Worm (Caenorhabditis elegans) whole organism, L4 larva: ENCODE measurements around the gene T04C12.9.

Experiments
- D1046.2 ChIP-seq: fragments of 200-800 bp; sonication (Bioruptor generic); IDR thresholded peaks from 2 replicates; pipeline ENCODE4 v1.3.6; 2022; ENCODE audit warnings: missing genetic modification characterization, missing compliant biosample characterization
- F26F4.8 ChIP-seq: fragments of 200-800 bp; sonication (Bioruptor generic); conservative IDR thresholded peaks from 2 replicates; pipeline ENCODE4 v1.3.6; 2022; ENCODE audit warnings: missing genetic modification characterization, missing compliant biosample characterization
- F49E8.2 ChIP-seq: sonication (generic microtip); optimal IDR thresholded peaks from 2 replicates; lab custom pipeline; 2016; ENCODE audit warnings: missing compliant biosample characterization, mild to moderate bottlenecking, missing genetic modification characterization, borderline replicate concordance
- R02D3.7 ChIP-seq: fragments of 150-350 bp; sonication (generic microtip); optimal IDR thresholded peaks from 3 replicates; lab custom pipeline; 2014; ENCODE audit warnings: missing biosample characterization, missing genetic modification characterization
- T26A8.4 ChIP-seq: fragments of 200-800 bp; sonication (Bioruptor generic); IDR thresholded peaks from 2 replicates; pipeline ENCODE4 v1.3.6; 2022; ENCODE audit warnings: missing genetic modification characterization, missing compliant biosample characterization
- Y105C5A.15 ChIP-seq: fragments of 200-800 bp; sonication (Bioruptor generic); IDR thresholded peaks from 2 replicates; pipeline ENCODE4 v1.3.6; 2022; ENCODE audit warnings: missing genetic modification characterization, missing compliant biosample characterization
- Y48G9A.11 ChIP-seq: fragments of 200-800 bp; sonication (Bioruptor generic); IDR thresholded peaks from 2 replicates; pipeline ENCODE4 v1.3.6; 2022; ENCODE audit warnings: missing genetic modification reagents, missing genetic modification characterization, missing compliant biosample characterization
- Y75B8A.6 ChIP-seq: fragments of 200-800 bp; sonication (Bioruptor generic); IDR thresholded peaks from 2 replicates; pipeline ENCODE4 v1.3.6; 2022; ENCODE audit warnings: missing genetic modification reagents, missing genetic modification characterization, missing compliant biosample characterization
- aly-2 ChIP-seq: sonication (generic microtip); optimal IDR thresholded peaks from 2 replicates; lab custom pipeline; 2018; ENCODE audit warnings: missing biosample characterization, missing genetic modification characterization
- ama-1 ChIP-seq: fragments of 150-350 bp; optimal IDR thresholded peaks from 2 replicates; lab custom pipeline; 2014; ENCODE audit warnings: inconsistent platforms, mixed read lengths
- attf-4 ChIP-seq: sonication (generic microtip); optimal IDR thresholded peaks from 3 replicates; lab custom pipeline; 2017; ENCODE audit warnings: missing biosample characterization, missing genetic modification characterization
- ceh-28 ChIP-seq: fragments of 150-350 bp; optimal IDR thresholded peaks from 2 replicates; lab custom pipeline; 2014; ENCODE audit warnings: missing biosample characterization, missing genetic modification reagents, missing genetic modification characterization
- ceh-32 ChIP-seq: sonication (generic microtip); optimal IDR thresholded peaks from 2 replicates; lab custom pipeline; 2016; ENCODE audit warnings: mild to moderate bottlenecking, missing genetic modification characterization, missing compliant biosample characterization; ENCODE audit not compliant: poor library complexity
- ceh-82 ChIP-seq: sonication (generic microtip); optimal IDR thresholded peaks from 2 replicates; lab custom pipeline; 2017; ENCODE audit warnings: missing biosample characterization, missing genetic modification characterization
- ces-1 ChIP-seq: fragments of 150-350 bp; sonication (generic microtip); optimal IDR thresholded peaks from 4 replicates; lab custom pipeline; 2014; ENCODE audit warnings: missing biosample characterization, missing genetic modification reagents, missing genetic modification characterization
- daf-16 ChIP-seq, 3 experiments: sonication (generic microtip); optimal IDR thresholded peaks; 2 replicates each; lab custom pipeline; 2016 to 2017; ENCODE audit warnings: missing genetic modification characterization in 3 of 3, missing genetic modification reagents in 3 of 3, mild to moderate bottlenecking in 2 of 3, missing compliant biosample characterization in 2 of 3, missing biosample characterization in 1 of 3, moderate library complexity in 1 of 3
- daf-19 ChIP-seq: fragments of 200-800 bp; sonication (Bioruptor generic); conservative IDR thresholded peaks from 2 replicates; pipeline ENCODE4 v1.3.6; 2022; ENCODE audit warnings: missing genetic modification characterization, missing compliant biosample characterization
- dpl-1 ChIP-seq: fragments of 150-350 bp; optimal IDR thresholded peaks from 2 replicates; lab custom pipeline; 2014; ENCODE audit warnings: missing biosample characterization, missing genetic modification reagents, missing genetic modification characterization
- duxl-1 ChIP-seq: sonication (generic microtip); optimal IDR thresholded peaks from 2 replicates; lab custom pipeline; 2016; ENCODE audit warnings: mild to moderate bottlenecking, missing genetic modification characterization, moderate library complexity, missing compliant biosample characterization; ENCODE audit not compliant: poor library complexity
- dve-1 ChIP-seq: sonication (generic microtip); optimal IDR thresholded peaks from 2 replicates; lab custom pipeline; 2017; ENCODE audit warnings: antibody characterized with exemption, mild to moderate bottlenecking, missing genetic modification characterization, missing compliant biosample characterization; ENCODE audit not compliant: insufficient read depth
- egl-27 ChIP-seq: sonication (generic microtip); optimal IDR thresholded peaks from 3 replicates; lab custom pipeline; 2017; ENCODE audit warnings: missing biosample characterization, missing genetic modification reagents, missing genetic modification characterization
- gei-8 ChIP-seq: fragments of 200-800 bp; sonication (Bioruptor generic); optimal IDR thresholded peaks from 2 replicates; lab custom pipeline; 2018; ENCODE audit warnings: mild to moderate bottlenecking, missing genetic modification characterization, missing compliant biosample characterization
- hif-1 ChIP-seq, 2 experiments: sonication (generic microtip); optimal IDR thresholded peaks; 2 replicates each; lab custom pipeline; 2016 to 2017; ENCODE audit warnings: missing compliant biosample characterization in 2 of 2, missing genetic modification characterization in 2 of 2, missing genetic modification reagents in 2 of 2, missing genotype in 2 of 2, mild to moderate bottlenecking in 1 of 2
- hlh-30 ChIP-seq: sonication (generic microtip); optimal IDR thresholded peaks from 2 replicates; lab custom pipeline; 2017; ENCODE audit warnings: antibody characterized with exemption, mild to moderate bottlenecking, missing genetic modification characterization, missing compliant biosample characterization; ENCODE audit not compliant: insufficient read depth
- hmg-1.1 ChIP-seq: fragments of 200-800 bp; sonication (Bioruptor generic); IDR thresholded peaks from 2 replicates; pipeline ENCODE4 v1.3.6; 2022; ENCODE audit warnings: missing genetic modification reagents, missing genetic modification characterization, missing compliant biosample characterization
- jun-1 ChIP-seq: fragments of 150-350 bp; optimal IDR thresholded peaks from 2 replicates; lab custom pipeline; 2014; ENCODE audit warnings: missing biosample characterization, missing genetic modification reagents, missing genetic modification characterization
- lim-7 ChIP-seq: fragments of 200-800 bp; sonication (Bioruptor generic); IDR thresholded peaks from 2 replicates; pipeline ENCODE4 v1.3.6; 2022; ENCODE audit warnings: missing genetic modification characterization, missing compliant biosample characterization
- lin-1 ChIP-seq: fragments of 200-800 bp; sonication (Bioruptor generic); IDR thresholded peaks from 2 replicates; pipeline ENCODE4 v1.3.6; 2022; ENCODE audit warnings: missing genetic modification reagents, missing genetic modification characterization, missing compliant biosample characterization
- lin-13 ChIP-seq: fragments of 150-350 bp; optimal IDR thresholded peaks from 2 replicates; lab custom pipeline; 2014; ENCODE audit warnings: missing biosample characterization, missing genetic modification reagents, missing genetic modification characterization
- lin-15B ChIP-seq: fragments of 150-350 bp; sonication (generic microtip); optimal IDR thresholded peaks from 3 replicates; lab custom pipeline; 2014; ENCODE audit warnings: missing biosample characterization, missing genetic modification characterization
- lin-29 ChIP-seq: fragments of 200-800 bp; sonication (Bioruptor generic); IDR thresholded peaks from 2 replicates; pipeline ENCODE4 v1.3.6; 2022; ENCODE audit warnings: missing genetic modification reagents, missing genetic modification characterization, missing compliant biosample characterization
- lin-38 ChIP-seq: fragments of 200-800 bp; sonication (Bioruptor generic); IDR thresholded peaks from 2 replicates; pipeline ENCODE4 v1.3.6; 2022; ENCODE audit warnings: missing genetic modification reagents, missing genetic modification characterization, missing compliant biosample characterization
- lsy-2 ChIP-seq, 2 experiments: fragments of 150-350 bp in 1 of 2; sonication (generic microtip) in 1 of 2; optimal IDR thresholded peaks; 2 replicates each; lab custom pipeline; 2014 to 2017; ENCODE audit warnings: missing biosample characterization in 2 of 2, missing genetic modification characterization in 2 of 2
- madf-9 ChIP-seq: fragments of 200-800 bp; sonication (Bioruptor generic); conservative IDR thresholded peaks from 2 replicates; pipeline ENCODE4 v1.3.6; 2022; ENCODE audit warnings: missing genetic modification reagents, missing genetic modification characterization, missing compliant biosample characterization
- nhr-111 ChIP-seq: fragments of 200-800 bp; sonication (Bioruptor generic); optimal IDR thresholded peaks from 2 replicates; lab custom pipeline; 2018; ENCODE audit warnings: mild to moderate bottlenecking, missing genetic modification characterization, missing compliant biosample characterization
- nhr-41 ChIP-seq: fragments of 200-800 bp; sonication (Bioruptor generic); IDR thresholded peaks from 2 replicates; pipeline ENCODE4 v1.3.6; 2022; ENCODE audit warnings: missing genetic modification reagents, missing genetic modification characterization, missing compliant biosample characterization
- nhr-48 ChIP-seq: sonication (generic microtip); optimal IDR thresholded peaks from 2 replicates; lab custom pipeline; 2016; ENCODE audit warnings: mild to moderate bottlenecking, missing genetic modification characterization, missing compliant biosample characterization
- nhr-6 ChIP-seq: fragments of 150-350 bp; optimal IDR thresholded peaks from 2 replicates; lab custom pipeline; 2014; ENCODE audit warnings: missing biosample characterization, missing genetic modification characterization
- pha-4 ChIP-seq, 2 experiments: fragments of 150-350 bp in 1 of 2; fragments of 200-800 bp in 1 of 2; sonication (Bioruptor generic) in 1 of 2; IDR thresholded peaks in 1 of 2; optimal IDR thresholded peaks in 1 of 2; 2 replicates each; pipeline versions ENCODE4 v1.3.6 to Lab custom; 2014 to 2022; ENCODE audit warnings: missing genetic modification characterization in 2 of 2, missing genetic modification reagents in 2 of 2, missing biosample characterization in 1 of 2, missing compliant biosample characterization in 1 of 2
- php-3 ChIP-seq: fragments of 200-800 bp; sonication (Bioruptor generic); IDR thresholded peaks from 2 replicates; pipeline ENCODE4 v1.3.6; 2022; ENCODE audit warnings: missing genetic modification reagents, missing genetic modification characterization, missing compliant biosample characterization
- pqm-1 ChIP-seq: sonication (generic microtip); optimal IDR thresholded peaks from 2 replicates; lab custom pipeline; 2017; ENCODE audit warnings: missing biosample characterization, missing genetic modification characterization
- saeg-2 ChIP-seq: fragments of 200-800 bp; sonication (Bioruptor generic); IDR thresholded peaks from 2 replicates; pipeline ENCODE4 v1.3.6; 2022; ENCODE audit warnings: missing genetic modification reagents, missing genetic modification characterization, missing compliant biosample characterization
- sdz-12 ChIP-seq: fragments of 200-800 bp; sonication (Bioruptor generic); optimal IDR thresholded peaks from 2 replicates; lab custom pipeline; 2018; ENCODE audit warnings: mild to moderate bottlenecking, missing genetic modification characterization, missing compliant biosample characterization
- snpc-1.2 ChIP-seq: fragments of 200-800 bp; sonication (Bioruptor generic); IDR thresholded peaks from 2 replicates; pipeline ENCODE4 v1.3.6; 2022; ENCODE audit warnings: missing genetic modification reagents, missing genetic modification characterization, missing compliant biosample characterization
- spr-3 ChIP-seq: fragments of 200-800 bp; sonication (Bioruptor generic); optimal IDR thresholded peaks from 2 replicates; lab custom pipeline; 2018; ENCODE audit warnings: mild to moderate bottlenecking, missing genetic modification characterization, missing compliant biosample characterization
- tag-97 ChIP-seq: fragments of 200-800 bp; sonication (Bioruptor generic); IDR thresholded peaks from 2 replicates; pipeline ENCODE4 v1.3.6; 2022; ENCODE audit warnings: missing genetic modification characterization, missing compliant biosample characterization
- zip-11 ChIP-seq: fragments of 200-800 bp; sonication (Bioruptor generic); IDR thresholded peaks from 2 replicates; pipeline ENCODE4 v1.3.6; 2022; ENCODE audit warnings: missing genetic modification characterization, missing compliant biosample characterization
- ztf-7 ChIP-seq: fragments of 150-350 bp; optimal IDR thresholded peaks from 2 replicates; lab custom pipeline; 2014; ENCODE audit warnings: missing biosample characterization, missing genetic modification characterization

Gene T04C12.9

DNA sequence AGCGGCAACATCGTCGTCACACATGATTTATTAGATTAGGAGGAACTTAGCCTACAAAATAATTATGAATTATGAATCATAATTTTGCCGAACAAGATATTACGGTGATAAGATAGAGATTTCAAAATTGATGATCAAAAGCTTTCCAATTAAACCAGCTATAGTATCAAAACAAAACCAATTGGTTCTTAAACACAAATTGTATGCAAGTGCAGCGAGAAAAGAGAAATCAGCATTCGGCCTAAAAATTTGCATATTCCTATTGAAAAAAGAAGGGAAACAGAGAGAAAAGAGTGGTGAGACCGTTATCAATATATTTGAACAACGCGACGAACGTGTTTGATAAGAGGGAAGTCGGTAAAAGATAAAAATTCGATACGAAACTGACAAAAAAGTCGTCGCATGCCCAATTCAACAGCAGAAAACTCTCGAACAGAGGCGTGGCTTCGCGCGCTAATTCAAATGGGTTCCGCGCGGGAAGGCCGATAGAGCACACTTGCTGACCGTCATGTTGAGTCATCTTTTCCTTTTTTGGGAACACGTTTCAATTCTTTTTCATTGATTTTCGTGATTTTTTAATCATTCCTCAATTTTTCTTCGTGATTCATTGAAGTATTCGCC is 15.2 kb upstream of the T04C12.9 start, which contains the start of gene act-2 (continued):
- TF ChIP-seq lin-29 (GFP tag; lab: Robert Waterston, UW) (no peak), snpc-1.2 (GFP tag; lab: Robert Waterston, UW) (no peak), saeg-2 (no peak), zip-11 (GFP tag; lab: Robert Waterston, UW) (no peak), nhr-48 (tag; lab: Kevin White, UChicago) (no peak), hmg-1.1 (GFP tag; lab: Robert Waterston, UW) (peak; percentile 57; the same call in 1 of the 2 replicates), lin-1 (no peak), dpl-1 (GFP tag; lab: Kevin White, UChicago) (peak; percentile 93), T26A8.4 (GFP tag; lab: Robert Waterston, UW) (no peak), jun-1 (tag; lab: Kevin White, UChicago) (no peak), attf-4 (no peak), lsy-2 (tag; optimal IDR thresholded peaks at IDR 0.05; lab: Kevin White, UChicago) (peak in 1 of 2 experiments; percentile 84), nhr-111 (GFP tag; lab: Kevin White, UChicago) (no peak), aly-2 (tag; lab: Kevin White, UChicago) (no peak), pha-4 (GFP tag; IDR thresholded peaks at IDR 0.05; lab: Robert Waterston, UW) (0 out of 2 replicates have a peak, but pooled peaks have one; percentile 16), pha-4 (tag; optimal IDR thresholded peaks at IDR 0.05; lab: Kevin White, UChicago) (peak; percentile 73), F49E8.2 (tag; lab: Kevin White, UChicago) (no peak), php-3 (GFP tag; lab: Robert Waterston, UW) (no peak), egl-27 (no peak), ceh-32 (tag; lab: Kevin White, UChicago) (no peak), nhr-41 (GFP tag; lab: Robert Waterston, UW) (no peak), hif-1 (tag; optimal IDR thresholded peaks at IDR 0.05; lab: Kevin White, UChicago) (peak in 1 of 2 experiments; percentile 44), daf-16 (GFP tag; optimal IDR thresholded peaks at IDR 0.05; lab: Kevin White, UChicago) (no peak), daf-16 (tag; optimal IDR thresholded peaks at IDR 0.05; lab: Kevin White, UChicago) (no peak), D1046.2 (no peak), ceh-28 (tag; lab: Kevin White, UChicago) (no peak), tag-97 (GFP tag; lab: Robert Waterston, UW) (no peak), madf-9 (GFP tag; lab: Robert Waterston, UW) (peak; percentile 59; the same call in 1 of the 2 replicates), F26F4.8 (no peak), spr-3 (GFP tag; lab: Kevin White, UChicago) (no peak), nhr-6 (tag; lab: Kevin White, UChicago) (peak; percentile 61), ces-1 (no peak), pqm-1 (tag; lab: Kevin White, UChicago) (peak; percentile 71), duxl-1 (tag; lab: Kevin White, UChicago) (peak; percentile 10), Y48G9A.11 (GFP tag; lab: Robert Waterston, UW) (0 out of 2 replicates have a peak, but pooled peaks have one; percentile 42), Y105C5A.15 (GFP tag; lab: Robert Waterston, UW) (no peak)

DNA sequence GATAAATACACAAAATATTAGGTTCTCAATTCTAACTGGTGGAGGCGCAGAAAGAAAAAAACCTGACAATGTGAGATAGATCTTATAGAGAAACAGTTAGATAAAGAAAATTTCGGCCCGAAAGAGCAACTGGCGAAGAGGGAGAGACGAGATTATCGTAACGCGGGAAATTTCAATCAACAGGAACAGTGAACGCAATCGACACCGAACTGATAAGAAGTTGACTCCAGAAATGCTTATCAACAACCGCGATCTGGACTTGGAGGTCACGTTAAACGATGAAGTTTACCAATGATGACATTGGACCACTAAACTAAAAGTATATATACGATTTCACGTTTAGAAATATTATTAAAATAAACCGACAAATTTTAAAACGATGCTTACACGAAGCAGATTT is 13.4 kb upstream of the T04C12.9 start:
- TF ChIP-seq ztf-7 (tag; lab: Kevin White, UChicago): no peak
- peak; percentile 77 for TF ChIP-seq ama-1 (lab: Kevin White, UChicago)
- TF ChIP-seq daf-19 (GFP tag; lab: Robert Waterston, UW): no peak
- peak; percentile 83 for TF ChIP-seq lin-38 (GFP tag; lab: Robert Waterston, UW)
- no peak for TF ChIP-seq lin-15B (tag; lab: Kevin White, UChicago)
- TF ChIP-seq ceh-28 (tag; lab: Kevin White, UChicago): no peak
- TF ChIP-seq php-3 (GFP tag; lab: Robert Waterston, UW): no peak
- peak; percentile 50 for TF ChIP-seq lin-13 (GFP tag; lab: Kevin White, UChicago)
- TF ChIP-seq D1046.2: no peak
- TF ChIP-seq sdz-12 (GFP tag; lab: Kevin White, UChicago): no peak
- TF ChIP-seq Y75B8A.6: 0 out of 2 replicates have a peak, but pooled peaks have one; percentile 12
- no peak for TF ChIP-seq R02D3.7 (tag; lab: Kevin White, UChicago)
- peak; percentile 1 for TF ChIP-seq dve-1
- peak; percentile 22 for TF ChIP-seq hlh-30 (tag; lab: Kevin White, UChicago)
- no peak for TF ChIP-seq nhr-48 (tag; lab: Kevin White, UChicago)
- no peak for TF ChIP-seq ceh-82 (tag; lab: Kevin White, UChicago)
- TF ChIP-seq lim-7: peak; percentile 57
- TF ChIP-seq gei-8 (GFP tag; lab: Kevin White, UChicago): no peak
